Fruit fly (Drosophila melanogaster) whole organism, embryonic: ENCODE measurements around the gene CG13931.
A peak's percentile ranks its signal among the peaks of the same experiment; 100 is the strongest.

ENCODE experiments used
- Ada2b ChIP-seq: fragments of 200-800 bp; sonication (Bioruptor generic); IDR thresholded peaks from 2 replicates; pipeline ENCODE4 v1.3.6; 2022; ENCODE audit warnings: missing biosample characterization, missing genetic modification characterization
- Adf1 ChIP-seq: fragments of 200-800 bp; sonication (Bioruptor generic); IDR thresholded peaks from 2 replicates; pipeline ENCODE4 v1.3.6; 2022; ENCODE audit warnings: missing biosample characterization, missing genetic modification characterization
- Atf-2 ChIP-seq: fragments of 200-800 bp; sonication (Bioruptor generic); optimal IDR thresholded peaks from 2 replicates; lab custom pipeline; 2016; ENCODE audit warnings: missing biosample characterization, missing genetic modification characterization
- BtbVII ChIP-seq: fragments of 200-800 bp; sonication (Bioruptor generic); optimal IDR thresholded peaks from 3 replicates; lab custom pipeline; 2017; ENCODE audit warnings: missing biosample characterization, mild to moderate bottlenecking, missing genetic modification characterization
- CG10366 ChIP-seq: fragments of 200-800 bp; sonication (Bioruptor generic); IDR thresholded peaks from 2 replicates; pipeline ENCODE4 v1.3.6; 2022; ENCODE audit warnings: missing biosample characterization, missing genetic modification characterization
- CG11695 ChIP-seq: fragments of 200-800 bp; sonication (Bioruptor generic); IDR thresholded peaks from 3 replicates; pipeline ENCODE4 v1.3.6; 2022; ENCODE audit warnings: missing biosample characterization, missing genetic modification characterization
- CG12104 ChIP-seq: fragments of 200-800 bp; sonication (Bioruptor generic); optimal IDR thresholded peaks from 3 replicates; lab custom pipeline; 2016; ENCODE audit warnings: missing biosample characterization, missing genetic modification characterization
- CG12155 ChIP-seq: fragments of 200-800 bp; sonication (Bioruptor generic); optimal IDR thresholded peaks from 3 replicates; lab custom pipeline; 2016; ENCODE audit warnings: missing biosample characterization, missing genetic modification characterization
- CG12219 ChIP-seq: fragments of 200-800 bp; sonication (Bioruptor generic); optimal IDR thresholded peaks from 3 replicates; lab custom pipeline; 2018; ENCODE audit warnings: missing biosample characterization, mild to moderate bottlenecking, missing genetic modification characterization
- CG12236 ChIP-seq: fragments of 200-800 bp; sonication (Bioruptor generic); optimal IDR thresholded peaks from 2 replicates; lab custom pipeline; 2016; ENCODE audit warnings: missing biosample characterization, missing genetic modification characterization
- CG12391 ChIP-seq: fragments of 200-800 bp; sonication (Bioruptor generic); optimal IDR thresholded peaks from 3 replicates; lab custom pipeline; 2018; ENCODE audit warnings: missing biosample characterization, mild to moderate bottlenecking, missing genetic modification characterization, moderate library complexity
- CG12744 ChIP-seq: fragments of 200-800 bp; sonication (Bioruptor generic); optimal IDR thresholded peaks from 2 replicates; lab custom pipeline; 2016; ENCODE audit warnings: missing biosample characterization, missing genetic modification characterization
- CG1603 ChIP-seq: fragments of 200-800 bp; sonication (Bioruptor generic); optimal IDR thresholded peaks from 2 replicates; lab custom pipeline; 2019; ENCODE audit warnings: missing biosample characterization, mild to moderate bottlenecking, missing genetic modification characterization, moderate library complexity
- CG1647 ChIP-seq: fragments of 200-800 bp; sonication (Bioruptor generic); optimal IDR thresholded peaks from 3 replicates; lab custom pipeline; 2016; ENCODE audit warnings: missing biosample characterization, missing genetic modification characterization
- CG16815 ChIP-seq: fragments of 200-800 bp; sonication (Bioruptor generic); optimal IDR thresholded peaks from 3 replicates; lab custom pipeline; 2017; ENCODE audit warnings: missing biosample characterization, mild to moderate bottlenecking, missing genetic modification characterization
- CG18764 ChIP-seq: fragments of 200-800 bp; sonication (Bioruptor generic); optimal IDR thresholded peaks from 3 replicates; lab custom pipeline; 2016; ENCODE audit warnings: missing biosample characterization, missing genetic modification characterization
- CG2116 ChIP-seq: fragments of 200-800 bp; sonication (Bioruptor generic); optimal IDR thresholded peaks from 3 replicates; lab custom pipeline; 2018; ENCODE audit warnings: missing biosample characterization, mild to moderate bottlenecking, missing genetic modification characterization
- CG3065 ChIP-seq: fragments of 200-800 bp; sonication (Bioruptor generic); optimal IDR thresholded peaks from 2 replicates; lab custom pipeline; 2016; ENCODE audit warnings: missing biosample characterization, missing genetic modification characterization
- CG31441 ChIP-seq: fragments of 200-800 bp; sonication (Bioruptor generic); IDR thresholded peaks from 2 replicates; pipeline ENCODE4 v1.3.6; 2022; ENCODE audit warnings: missing biosample characterization, missing genetic modification characterization
- CG6689 ChIP-seq: fragments of 200-800 bp; sonication (Bioruptor generic); IDR thresholded peaks from 2 replicates; pipeline ENCODE4 v1.3.6; 2022; ENCODE audit warnings: missing biosample characterization, missing genetic modification characterization
- CG7928 ChIP-seq: fragments of 200-800 bp; sonication (Bioruptor generic); optimal IDR thresholded peaks from 2 replicates; lab custom pipeline; 2017; ENCODE audit warnings: missing biosample characterization, mild to moderate bottlenecking, missing genetic modification characterization
- CG8089 ChIP-seq: fragments of 200-800 bp; sonication (Bioruptor generic); optimal IDR thresholded peaks from 3 replicates; lab custom pipeline; 2016; ENCODE audit warnings: missing biosample characterization, missing genetic modification characterization
- CG8924 ChIP-seq: fragments of 200-800 bp; optimal IDR thresholded peaks from 3 replicates; lab custom pipeline; 2019; ENCODE audit warnings: missing biosample characterization, mild to moderate bottlenecking, missing genetic modification characterization, moderate library complexity
- CG9437 ChIP-seq: fragments of 200-800 bp; sonication (Bioruptor generic); optimal IDR thresholded peaks from 2 replicates; lab custom pipeline; 2018; ENCODE audit warnings: missing biosample characterization, mild to moderate bottlenecking, missing genetic modification characterization
- Chrac-16 ChIP-seq: fragments of 200-800 bp; sonication (Bioruptor generic); optimal IDR thresholded peaks from 3 replicates; lab custom pipeline; 2016; ENCODE audit warnings: missing biosample characterization, missing genetic modification characterization
- Dbx ChIP-seq: fragments of 200-800 bp; sonication (Bioruptor generic); IDR thresholded peaks from 3 replicates; pipeline ENCODE4 v1.3.6; 2022; ENCODE audit warnings: missing biosample characterization, missing genetic modification characterization
- Ets65A ChIP-seq: fragments of 200-800 bp; sonication (Bioruptor generic); peaks from one replicate; lab custom pipeline; 2016; ENCODE audit warnings: missing biosample characterization, missing genetic modification characterization
- Fer3 ChIP-seq: fragments of 200-800 bp; sonication (Bioruptor generic); optimal IDR thresholded peaks from 2 replicates; lab custom pipeline; 2018; ENCODE audit warnings: missing biosample characterization, mild to moderate bottlenecking, missing genetic modification characterization, moderate library complexity
- Gug ChIP-seq: fragments of 200-800 bp; sonication (Bioruptor generic); IDR thresholded peaks from 4 replicates; pipeline ENCODE4 v1.3.6; 2022; ENCODE audit warnings: missing biosample characterization, missing genetic modification characterization
- H2.0 ChIP-seq: fragments of 200-800 bp; sonication (Bioruptor generic); IDR thresholded peaks from 2 replicates; pipeline ENCODE4 v1.3.6; 2022; ENCODE audit warnings: missing biosample characterization, missing genetic modification characterization
- HLH54F ChIP-seq: fragments of 200-800 bp; sonication (Bioruptor generic); optimal IDR thresholded peaks from 3 replicates; lab custom pipeline; 2016; ENCODE audit warnings: missing biosample characterization, missing genetic modification characterization
- HLHmδ ChIP-seq: fragments of 200-800 bp; sonication (Bioruptor generic); optimal IDR thresholded peaks from 2 replicates; lab custom pipeline; 2018; ENCODE audit warnings: missing biosample characterization, mild to moderate bottlenecking, missing genetic modification characterization, moderate library complexity
- Hsf ChIP-seq: fragments of 200-800 bp; sonication (Bioruptor generic); optimal IDR thresholded peaks from 3 replicates; lab custom pipeline; 2016; ENCODE audit warnings: missing biosample characterization, missing genetic modification characterization
- PHDP ChIP-seq: fragments of 200-800 bp; sonication (Bioruptor generic); optimal IDR thresholded peaks from 3 replicates; lab custom pipeline; 2018; ENCODE audit warnings: missing biosample characterization, mild to moderate bottlenecking, missing genetic modification characterization, moderate library complexity
- Sox102F ChIP-seq: fragments of 200-800 bp; sonication (Bioruptor generic); optimal IDR thresholded peaks from 2 replicates; lab custom pipeline; 2018; ENCODE audit warnings: missing biosample characterization, mild to moderate bottlenecking, missing genetic modification characterization, moderate library complexity
- Xrp1 ChIP-seq: fragments of 200-800 bp; sonication (Bioruptor generic); IDR thresholded peaks from 2 replicates; pipeline ENCODE4 v1.3.6; 2022; ENCODE audit warnings: missing biosample characterization, missing genetic modification characterization
- chm ChIP-seq: fragments of 200-800 bp; sonication (Bioruptor generic); IDR thresholded peaks from 2 replicates; pipeline ENCODE4 v1.3.6; 2022; ENCODE audit warnings: missing biosample characterization, missing genetic modification characterization
- ci ChIP-seq: fragments of 200-800 bp; sonication (Bioruptor generic); IDR thresholded peaks from 3 replicates; pipeline ENCODE4 v1.3.6; 2022; ENCODE audit warnings: missing biosample characterization, missing genetic modification characterization
- crol ChIP-seq: fragments of 200-800 bp; sonication (Bioruptor generic); IDR thresholded peaks from 2 replicates; pipeline ENCODE4 v1.3.6; 2022; ENCODE audit warnings: missing biosample characterization, missing genetic modification characterization
- dm ChIP-seq: fragments of 200-800 bp; sonication (Bioruptor generic); optimal IDR thresholded peaks from 3 replicates; lab custom pipeline; 2016; ENCODE audit warnings: missing biosample characterization, missing genetic modification characterization
- dysf ChIP-seq: fragments of 200-800 bp; sonication (Bioruptor generic); IDR thresholded peaks from 3 replicates; pipeline ENCODE4 v1.3.6; 2022; ENCODE audit warnings: missing biosample characterization, missing genetic modification characterization
- en ChIP-seq: fragments of 200-800 bp; sonication (Bioruptor generic); optimal IDR thresholded peaks from 2 replicates; lab custom pipeline; 2016; ENCODE audit warnings: missing biosample characterization, missing genetic modification characterization
- gsb-n ChIP-seq: fragments of 200-800 bp; sonication (Bioruptor generic); optimal IDR thresholded peaks from 3 replicates; lab custom pipeline; 2018; ENCODE audit warnings: missing biosample characterization, mild to moderate bottlenecking, missing genetic modification characterization
- kni ChIP-seq: fragments of 200-800 bp; sonication (Bioruptor generic); optimal IDR thresholded peaks from 3 replicates; lab custom pipeline; 2017; ENCODE audit warnings: mild to moderate bottlenecking, missing biosample characterization, missing genetic modification reagents, missing genetic modification characterization
- lab ChIP-seq: fragments of 200-800 bp; sonication (Bioruptor generic); optimal IDR thresholded peaks from 3 replicates; lab custom pipeline; 2017; ENCODE audit warnings: missing biosample characterization, missing genetic modification characterization, mild to moderate bottlenecking, moderate library complexity, missing genetic modification reagents
- lov ChIP-seq, 2 experiments: fragments of 200-800 bp in 1 of 2; fragments of >200 bp in 1 of 2; sonication (Bioruptor generic) in 1 of 2; IDR thresholded peaks in 1 of 2; optimal IDR thresholded peaks in 1 of 2; 2 replicates in 1 of 2; 3 replicates in 1 of 2; pipeline versions ENCODE4 v1.3.6 to Lab custom; 2017 to 2022; ENCODE audit warnings: missing biosample characterization in 1 of 2, missing genetic modification characterization in 1 of 2
- mam ChIP-seq: fragments of 200-800 bp; sonication (Bioruptor generic); optimal IDR thresholded peaks from 3 replicates; lab custom pipeline; 2016; ENCODE audit warnings: missing biosample characterization, missing genetic modification characterization
- psq ChIP-seq: fragments of 200-800 bp; sonication (Bioruptor generic); optimal IDR thresholded peaks from 2 replicates; lab custom pipeline; 2017; ENCODE audit warnings: missing biosample characterization, missing genetic modification characterization
- salm ChIP-seq: fragments of 200-800 bp; sonication (Bioruptor generic); optimal IDR thresholded peaks from 2 replicates; lab custom pipeline; 2018; ENCODE audit warnings: missing biosample characterization, mild to moderate bottlenecking, missing genetic modification characterization
- sisA ChIP-seq: fragments of 200-800 bp; sonication (Bioruptor generic); IDR thresholded peaks from 2 replicates; pipeline ENCODE4 v1.3.6; 2022; ENCODE audit warnings: missing biosample characterization, missing genetic modification characterization
- sqz ChIP-seq: fragments of 200-800 bp; sonication (Bioruptor generic); optimal IDR thresholded peaks from 3 replicates; lab custom pipeline; 2018; ENCODE audit warnings: missing biosample characterization, mild to moderate bottlenecking, missing genetic modification characterization

Gene CG13931

dm6 chr3L:1702367-1702927, at the start of gene CG13931:
CG13931 (minus strand) TSS chr3L:1702407.
- TF ChIP-seq ci (GFP tag; lab: Robert Waterston, UW) (peak; percentile 55; the same call in 2 of the 3 replicates), CG3065 (GFP tag; lab: Kevin White, UChicago) (no peak), CG9437 (GFP tag; lab: Kevin White, UChicago) (no peak), Chrac-16 (GFP tag; lab: Kevin White, UChicago) (peak; percentile 23), Fer3 (no peak), lov (optimal IDR thresholded peaks at IDR 0.05; lab: Kevin White, UChicago) (no peak), lov (GFP tag; IDR thresholded peaks at IDR 0.05; lab: Robert Waterston, UW) (no peak), CG8089 (no peak), CG16815 (GFP tag; lab: Kevin White, UChicago) (peak; percentile 8), dm (GFP tag; lab: Kevin White, UChicago) (no peak), CG1603 (tag; lab: Kevin White, UChicago) (peak; percentile 73), CG10366 (GFP tag; lab: Robert Waterston, UW) (no peak), salm (tag; lab: Kevin White, UChicago) (no peak), CG7928 (GFP tag; lab: Kevin White, UChicago) (no peak), CG8924 (tag; lab: Kevin White, UChicago) (peak; percentile 3), Gug (peak; percentile 20; the same call in 1 of the 4 replicates), crol (GFP tag; lab: Robert Waterston, UW) (no peak), en (GFP tag; lab: Kevin White, UChicago) (no peak), sqz (GFP tag; lab: Kevin White, UChicago) (no peak), Ada2b (peak; percentile 41; the same call in 1 of the 2 replicates), PHDP (tag; lab: Kevin White, UChicago) (no peak), psq (GFP tag; lab: Kevin White, UChicago) (no peak), H2.0 (GFP tag; lab: Robert Waterston, UW) (peak; percentile 21; the same call in 1 of the 2 replicates), CG12236 (no peak), chm (GFP tag; lab: Robert Waterston, UW) (no peak), Dbx (no peak), Hsf (peak; percentile 8), CG31441 (GFP tag; lab: Robert Waterston, UW) (no peak; the same call in 1 of the 2 replicates), BtbVII (GFP tag; lab: Kevin White, UChicago) (no peak), CG2116 (GFP tag; lab: Kevin White, UChicago) (no peak), CG1647 (GFP tag; lab: Kevin White, UChicago) (peak; percentile 20), kni (GFP tag; lab: Kevin White, UChicago) (no peak), CG11695 (GFP tag; lab: Robert Waterston, UW) (0 out of 3 replicates have a peak, but pooled peaks have one; percentile 13), mam (GFP tag; lab: Kevin White, UChicago) (no peak), Sox102F (peak; percentile 61), dysf (GFP tag; lab: Robert Waterston, UW) (0 out of 3 replicates have a peak, but pooled peaks have one; percentile 22), Adf1 (no peak), CG12744 (GFP tag; lab: Kevin White, UChicago) (no peak), CG18764 (peak; percentile 3), CG12219 (GFP tag; lab: Kevin White, UChicago) (peak; percentile 10), HLH54F (GFP tag; lab: Kevin White, UChicago) (no peak), CG12104 (GFP tag; lab: Kevin White, UChicago) (no peak), HLHmδ (GFP tag; lab: Kevin White, UChicago) (no peak), gsb-n (tag; lab: Kevin White, UChicago) (no peak), CG12155 (GFP tag; lab: Kevin White, UChicago) (no peak), Xrp1 (GFP tag; lab: Robert Waterston, UW) (peak; percentile 54; the same call in 1 of the 2 replicates), CG12391 (tag; lab: Kevin White, UChicago) (peak; percentile 30), CG6689 (GFP tag; lab: Robert Waterston, UW) (peak; percentile 49), sisA (GFP tag; lab: Robert Waterston, UW) (peak; percentile 57), Ets65A (GFP tag; lab: Kevin White, UChicago) (peak; percentile 95), lab (GFP tag; lab: Kevin White, UChicago) (no peak), Atf-2 (GFP tag; lab: Kevin White, UChicago) (peak; percentile 2)
